Worm (Caenorhabditis elegans): ENCODE measurements around the gene nhr-271.

nhr-271 gene

DNA sequence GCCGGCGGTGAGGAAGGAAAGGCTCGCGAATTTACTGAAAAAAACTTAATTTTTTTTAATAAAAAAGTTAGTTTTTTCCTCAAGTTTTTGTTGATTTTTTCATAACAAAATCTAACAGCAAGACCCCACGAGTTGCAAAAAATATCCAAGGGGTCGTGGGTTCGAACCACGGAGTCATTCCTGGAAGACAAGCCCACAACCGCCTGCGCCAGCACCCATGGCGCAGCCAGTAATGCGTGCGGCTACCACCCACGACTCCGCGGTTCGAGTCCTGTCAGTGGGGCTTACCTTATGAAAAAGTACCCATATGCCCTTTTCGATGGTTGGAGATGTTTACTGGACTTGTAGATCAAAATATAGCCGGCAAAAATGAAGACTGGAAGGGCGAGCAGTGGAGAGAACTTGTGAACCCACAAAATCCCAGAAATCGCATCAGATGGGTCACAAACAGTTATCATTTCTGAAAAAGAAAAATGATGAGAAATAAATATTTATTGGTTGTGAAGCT is 42.5 kb upstream of the nhr-271 start, which contains the start of gene Y70C5A.2:
TSS of gene Y70C5A.2 (minus strand) at position 458 of the 508 bp plus-strand sequence.
- TF ChIP-seq unc-62 (GFP tag; optimal IDR thresholded peaks at IDR 0.05 in 1 of 2) (peak in 1 of 2 experiments; percentile 20), unc-62 (tag; optimal IDR thresholded peaks at IDR 0.05) (no peak), jun-1 (tag; optimal IDR thresholded peaks at IDR 0.05) (no peak), daf-19 (GFP tag; conservative IDR thresholded peaks at IDR 0.05) (no peak), arid-1 (GFP tag; conservative IDR thresholded peaks at IDR 0.05) (no peak), lin-15B (tag; optimal IDR thresholded peaks at IDR 0.05) (no peak), zip-2 (tag; optimal IDR thresholded peaks at IDR 0.05) (no peak), F26F4.8 (GFP tag; conservative IDR thresholded peaks at IDR 0.05) (no peak), ceh-32 (tag; optimal IDR thresholded peaks at IDR 0.05; ENCODE audit: poor library complexity) (no peak), snpc-1.2 (GFP tag; IDR thresholded peaks at IDR 0.05) (0 out of 2 replicates have a peak, but pooled peaks have one; percentile 9), Y5F2A.4 (GFP tag; optimal IDR thresholded peaks at IDR 0.05) (no peak)

DNA sequence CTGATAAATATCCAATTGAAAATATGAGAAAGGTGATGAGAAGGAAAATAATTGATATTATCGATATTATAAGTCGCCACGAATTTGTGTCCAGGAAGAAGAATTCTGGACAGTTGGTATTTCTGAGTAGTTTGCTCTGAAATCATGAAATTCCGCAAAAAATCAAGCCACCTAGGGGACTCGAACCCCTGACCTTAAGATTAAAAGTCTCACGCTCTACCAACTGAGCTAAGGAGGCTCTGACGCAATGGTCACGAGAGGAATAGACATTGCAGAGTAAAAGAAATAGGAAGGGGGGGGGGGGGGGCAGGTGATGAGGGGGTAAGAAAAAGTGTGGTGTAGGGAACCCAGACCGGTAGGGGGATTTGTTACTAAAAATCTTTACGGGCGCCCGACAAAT is 41.6 kb upstream of the nhr-271 start:
- 0 out of 2 replicates have a peak, but pooled peaks have one; percentile 26 for TF ChIP-seq mdt-29 (GFP tag; IDR thresholded peaks at IDR 0.05)
- no peak for TF ChIP-seq lsy-2 (tag; optimal IDR thresholded peaks at IDR 0.05)
- TF ChIP-seq T26A8.4 (GFP tag; IDR thresholded peaks at IDR 0.05) = peak; percentile 27; the same call in 1 of the 2 replicates
- TF ChIP-seq lim-7 (GFP tag; IDR thresholded peaks at IDR 0.05) = peak; percentile 77
- no peak for TF ChIP-seq nhr-48 (tag; optimal IDR thresholded peaks at IDR 0.05)
- TF ChIP-seq dmd-8 (GFP tag; IDR thresholded peaks at IDR 0.05) = no peak
- TF ChIP-seq dmd-6 (GFP tag; IDR thresholded peaks at IDR 0.05) = peak; percentile 38
- TF ChIP-seq zip-2 (tag; optimal IDR thresholded peaks at IDR 0.05) = no peak
- TF ChIP-seq lin-15B (tag; optimal IDR thresholded peaks at IDR 0.05) = no peak
- no peak for TF ChIP-seq hmg-1.1 (GFP tag; IDR thresholded peaks at IDR 0.05)
- TF ChIP-seq mep-1 (tag; optimal IDR thresholded peaks at IDR 0.05) = no peak
- TF ChIP-seq arid-1 (GFP tag; conservative IDR thresholded peaks at IDR 0.05) = peak; percentile 49; the same call in 1 of the 2 replicates
- TF ChIP-seq spr-3 (GFP tag; optimal IDR thresholded peaks at IDR 0.05) = peak; percentile 33
- TF ChIP-seq nhr-111 (GFP tag; optimal IDR thresholded peaks at IDR 0.05) = peak; percentile 1
- 0 out of 2 replicates have a peak, but pooled peaks have one; percentile 53 for TF ChIP-seq D1046.2 (GFP tag; IDR thresholded peaks at IDR 0.05)
- peak; percentile 54; the same call in 1 of the 2 replicates for TF ChIP-seq vab-7 (GFP tag; IDR thresholded peaks at IDR 0.05)

DNA sequence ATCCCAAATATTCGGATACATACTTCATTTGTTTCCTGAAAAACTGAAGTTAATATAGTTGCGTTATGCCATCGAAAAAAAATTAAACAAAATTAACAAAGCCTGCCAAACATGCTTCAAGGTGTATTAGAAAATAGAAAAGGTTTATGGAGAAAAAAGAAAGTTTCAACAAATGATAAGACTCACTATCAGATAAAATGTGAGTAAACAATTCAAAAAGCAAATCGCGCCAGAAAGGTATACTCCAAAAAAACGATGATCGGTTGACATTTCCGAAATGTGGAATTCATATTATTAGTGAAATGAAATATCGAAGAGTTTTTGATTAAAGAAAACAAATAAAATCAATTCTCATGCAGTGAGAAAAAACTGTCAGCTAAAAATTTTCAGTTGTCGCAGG is 40.5 kb upstream of the nhr-271 start, which contains the start of gene Y70C5A.3:
TSS of gene Y70C5A.3 (minus strand) at position 50 of the 400 bp plus-strand sequence.
- TF ChIP-seq hmg-1.1 (GFP tag; IDR thresholded peaks at IDR 0.05) (no peak), fos-1 (tag; optimal IDR thresholded peaks at IDR 0.05) (no peak), tag-97 (GFP tag; IDR thresholded peaks at IDR 0.05) (no peak), dpl-1 (GFP tag; optimal IDR thresholded peaks at IDR 0.05) (no peak), fkh-10 (GFP tag; optimal IDR thresholded peaks at IDR 0.05) (no peak), daf-16 (GFP tag; optimal IDR thresholded peaks at IDR 0.05) (no peak), daf-16 (tag; optimal IDR thresholded peaks at IDR 0.05) (peak; percentile 92), nhr-42 (GFP tag; IDR thresholded peaks at IDR 0.05) (no peak), ctbp-1 (GFP tag; IDR thresholded peaks at IDR 0.05) (no peak), spr-3 (GFP tag; optimal IDR thresholded peaks at IDR 0.05) (no peak), pqm-1 (tag; optimal IDR thresholded peaks at IDR 0.05) (peak; percentile 34), tra-1 (GFP tag; IDR thresholded peaks at IDR 0.05) (no peak), daf-12 (tag; optimal IDR thresholded peaks at IDR 0.05) (no peak), dmd-9 (GFP tag; IDR thresholded peaks at IDR 0.05) (no peak), egl-43 (GFP tag; IDR thresholded peaks at IDR 0.05) (no peak), zfp-2 (tag; optimal IDR thresholded peaks at IDR 0.05) (no peak), aha-1 (tag) (no peak), mep-1 (tag; optimal IDR thresholded peaks at IDR 0.05) (no peak), dve-1 (tag; optimal IDR thresholded peaks at IDR 0.05; ENCODE audit: insufficient read depth) (peak; percentile 42), unc-62 (GFP tag; optimal IDR thresholded peaks at IDR 0.05 in 1 of 2) (peak in 1 of 2 experiments; percentile 76), unc-62 (tag; optimal IDR thresholded peaks at IDR 0.05) (no peak), mdl-1 (tag; optimal IDR thresholded peaks at IDR 0.05) (no peak), R02D3.7 (tag; optimal IDR thresholded peaks at IDR 0.05) (no peak), madf-9 (GFP tag; conservative IDR thresholded peaks at IDR 0.05) (no peak), nhr-25 (tag; optimal IDR thresholded peaks at IDR 0.05; ENCODE audit: borderline replicate concordance, insufficient read depth) (no peak), ceh-28 (tag; optimal IDR thresholded peaks at IDR 0.05) (no peak), hlh-11 (tag; optimal IDR thresholded peaks at IDR 0.05) (no peak), mes-2 (tag; optimal IDR thresholded peaks at IDR 0.05; ENCODE audit: poor library complexity, severe bottlenecking) (no peak), zip-11 (GFP tag; IDR thresholded peaks at IDR 0.05) (no peak)

All from whole organism, L4 larva.